Worm (Caenorhabditis elegans): ENCODE results near the gene clik-2.

Gene clik-2

ce11 chrX:7640811-7641210 is 48.2 kb downstream of the clik-2 start:
- no peak for TF ChIP-seq klf-2 (GFP tag; conservative IDR thresholded peaks at IDR 0.05)
- no peak for TF ChIP-seq flt-1 (GFP tag; IDR thresholded peaks at IDR 0.05)
- no peak for TF ChIP-seq T22C8.4 (GFP tag; IDR thresholded peaks at IDR 0.05)
- no peak for TF ChIP-seq ztf-23 (GFP tag; IDR thresholded peaks at IDR 0.05)
- no peak for TF ChIP-seq ref-1 (GFP tag; conservative IDR thresholded peaks at IDR 0.05)
- TF ChIP-seq ztf-29 (GFP tag; IDR thresholded peaks at IDR 0.05): no peak

- TF ChIP-seq ztf-23 (GFP tag; IDR thresholded peaks at IDR 0.05) (no peak), med-1 (GFP tag; optimal IDR thresholded peaks at IDR 0.05; ENCODE audit: insufficient read depth) (no peak), ref-1 (GFP tag; conservative IDR thresholded peaks at IDR 0.05) (no peak), ztf-29 (GFP tag; IDR thresholded peaks at IDR 0.05) (no peak), cog-1 (tag; optimal IDR thresholded peaks at IDR 0.05) (no peak), flt-1 (GFP tag; IDR thresholded peaks at IDR 0.05) (no peak), klf-2 (GFP tag; conservative IDR thresholded peaks at IDR 0.05) (no peak), tab-1 (GFP tag; IDR thresholded peaks at IDR 0.05) (no peak), T22C8.4 (GFP tag; IDR thresholded peaks at IDR 0.05) (no peak)
Observed at ce11 chrX:7640391-7640790, 48.6 kb downstream of the clik-2 start.

- TF ChIP-seq klf-2 (GFP tag; conservative IDR thresholded peaks at IDR 0.05): no peak
- TF ChIP-seq med-1 (GFP tag; optimal IDR thresholded peaks at IDR 0.05; ENCODE audit: insufficient read depth): no peak
- TF ChIP-seq ref-1 (GFP tag; conservative IDR thresholded peaks at IDR 0.05): no peak
- no peak for TF ChIP-seq flt-1 (GFP tag; IDR thresholded peaks at IDR 0.05)
- no peak for TF ChIP-seq tab-1 (GFP tag; IDR thresholded peaks at IDR 0.05)
- TF ChIP-seq ztf-23 (GFP tag; IDR thresholded peaks at IDR 0.05): no peak
- no peak for TF ChIP-seq cog-1 (tag; optimal IDR thresholded peaks at IDR 0.05)
- TF ChIP-seq T22C8.4 (GFP tag; IDR thresholded peaks at IDR 0.05): no peak
- no peak for TF ChIP-seq ztf-29 (GFP tag; IDR thresholded peaks at IDR 0.05)
Observed at ce11 chrX:7638790-7639189, 50.2 kb downstream of the clik-2 start.

Data from whole organism, midembryonic.